Worm (Caenorhabditis elegans) whole organism, mixed stage, embryonic: ENCODE results near the gene B0222.5.

Experiments
- M03D4.4 ChIP-seq: sonication (generic microtip); optimal IDR thresholded peaks from 2 replicates; lab custom pipeline; 2017; ENCODE audit warnings: mild to moderate bottlenecking, missing genetic modification characterization, missing compliant biosample characterization
- bed-3 ChIP-seq: fragments of 200-800 bp; sonication (Bioruptor generic); optimal IDR thresholded peaks from 3 replicates; lab custom pipeline; 2018; ENCODE audit warnings: mild to moderate bottlenecking, missing genetic modification characterization, moderate library complexity, missing compliant biosample characterization
- blmp-1 ChIP-seq: fragments of 150-350 bp; optimal IDR thresholded peaks from 2 replicates; lab custom pipeline; 2014; ENCODE audit warnings: missing biosample characterization, missing genetic modification characterization
- ceh-39 ChIP-seq: fragments of 150-350 bp; optimal IDR thresholded peaks from 2 replicates; lab custom pipeline; 2014; ENCODE audit warnings: missing biosample characterization, missing genetic modification characterization
- ceh-43 ChIP-seq: fragments of 200-800 bp; sonication (Bioruptor generic); optimal IDR thresholded peaks from 2 replicates; lab custom pipeline; 2018; ENCODE audit warnings: mild to moderate bottlenecking, missing genetic modification characterization, moderate library complexity, missing compliant biosample characterization
- ceh-83 ChIP-seq: fragments of 200-800 bp; sonication (Bioruptor generic); optimal IDR thresholded peaks from 2 replicates; lab custom pipeline; 2018; ENCODE audit warnings: mild to moderate bottlenecking, missing genetic modification characterization, missing compliant biosample characterization
- ces-1 ChIP-seq: fragments of 150-350 bp; optimal IDR thresholded peaks from 2 replicates; lab custom pipeline; 2014; ENCODE audit warnings: missing biosample characterization, missing genetic modification reagents, missing genetic modification characterization
- cnd-1 ChIP-seq: fragments of 200-800 bp; sonication (Bioruptor generic); optimal IDR thresholded peaks from 2 replicates; lab custom pipeline; 2018; ENCODE audit warnings: mild to moderate bottlenecking, missing genetic modification characterization, missing compliant biosample characterization
- drap-1 ChIP-seq: fragments of 200-800 bp; sonication (Bioruptor generic); optimal IDR thresholded peaks from 3 replicates; lab custom pipeline; 2018; ENCODE audit warnings: mild to moderate bottlenecking, missing genetic modification characterization, missing compliant biosample characterization
- elt-1 ChIP-seq: sonication (generic microtip); optimal IDR thresholded peaks from 2 replicates; lab custom pipeline; 2017; ENCODE audit warnings: missing genetic modification characterization, mild to moderate bottlenecking, missing compliant biosample characterization, antibody characterized with exemption, moderate library complexity, borderline replicate concordance; ENCODE audit not compliant: insufficient read depth
- flh-1 ChIP-seq: fragments of 200-800 bp; sonication (Bioruptor generic); optimal IDR thresholded peaks from 2 replicates; lab custom pipeline; 2018; ENCODE audit warnings: mild to moderate bottlenecking, missing genetic modification characterization, moderate library complexity, missing compliant biosample characterization
- ham-2 ChIP-seq: fragments of 200-800 bp; sonication (Bioruptor generic); optimal IDR thresholded peaks from 2 replicates; lab custom pipeline; 2018; ENCODE audit warnings: mild to moderate bottlenecking, missing genetic modification characterization, missing compliant biosample characterization
- hlh-1 ChIP-seq: fragments of 150-350 bp; optimal IDR thresholded peaks from 2 replicates; lab custom pipeline; 2014; ENCODE audit warnings: missing biosample characterization, missing genetic modification reagents, missing genetic modification characterization
- lin-13 ChIP-seq: fragments of 150-350 bp; optimal IDR thresholded peaks from 2 replicates; lab custom pipeline; 2014; ENCODE audit warnings: missing biosample characterization, missing genetic modification characterization
- lin-32 ChIP-seq: fragments of 200-800 bp; sonication (Bioruptor generic); optimal IDR thresholded peaks from 2 replicates; lab custom pipeline; 2018; ENCODE audit warnings: mild to moderate bottlenecking, missing genetic modification characterization, missing compliant biosample characterization
- lsy-2 ChIP-seq: fragments of 150-350 bp; optimal IDR thresholded peaks from 2 replicates; lab custom pipeline; 2014; ENCODE audit warnings: missing biosample characterization, missing genetic modification characterization
- mab-5 ChIP-seq: fragments of 150-350 bp; optimal IDR thresholded peaks from 2 replicates; lab custom pipeline; 2014; ENCODE audit warnings: missing biosample characterization, missing genetic modification characterization
- mls-2 ChIP-seq: sonication (generic microtip); optimal IDR thresholded peaks from 2 replicates; lab custom pipeline; 2016; ENCODE audit warnings: mild to moderate bottlenecking, missing genetic modification characterization, moderate library complexity, missing compliant biosample characterization
- nhr-12 ChIP-seq: fragments of 150-350 bp; optimal IDR thresholded peaks from 2 replicates; lab custom pipeline; 2014; ENCODE audit warnings: missing biosample characterization, missing genetic modification characterization
- nhr-2 ChIP-seq: fragments of 150-350 bp; optimal IDR thresholded peaks from 2 replicates; lab custom pipeline; 2014; ENCODE audit warnings: missing biosample characterization, missing genetic modification characterization
- nhr-237 ChIP-seq: fragments of 150-350 bp; optimal IDR thresholded peaks from 2 replicates; lab custom pipeline; 2014; ENCODE audit warnings: missing biosample characterization, missing genetic modification characterization
- nhr-76 ChIP-seq: sonication (generic microtip); optimal IDR thresholded peaks from 2 replicates; lab custom pipeline; 2017; ENCODE audit warnings: missing biosample characterization, missing genetic modification characterization
- pha-4 ChIP-seq: fragments of 150-350 bp; optimal IDR thresholded peaks from 2 replicates; lab custom pipeline; 2018; ENCODE audit warnings: missing biosample characterization, missing genetic modification reagents, missing genetic modification characterization
- sem-2 ChIP-seq: fragments of 200-800 bp; sonication (Bioruptor generic); optimal IDR thresholded peaks from 2 replicates; lab custom pipeline; 2018; ENCODE audit warnings: mild to moderate bottlenecking, missing genetic modification characterization, missing compliant biosample characterization
- snpc-4 ChIP-seq: fragments of 150-350 bp; optimal IDR thresholded peaks from 2 replicates; lab custom pipeline; 2014; ENCODE audit warnings: missing biosample characterization, missing genetic modification characterization
- sptf-1 ChIP-seq: sonication (generic microtip); optimal IDR thresholded peaks from 2 replicates; lab custom pipeline; 2017; ENCODE audit warnings: mild to moderate bottlenecking, missing genetic modification characterization, moderate library complexity, missing compliant biosample characterization
- tbx-8 ChIP-seq: fragments of 200-800 bp; sonication (Bioruptor generic); optimal IDR thresholded peaks from 2 replicates; lab custom pipeline; 2018; ENCODE audit warnings: mild to moderate bottlenecking, missing genetic modification characterization, moderate library complexity, missing compliant biosample characterization
- unc-120 ChIP-seq: sonication (generic microtip); optimal IDR thresholded peaks from 2 replicates; lab custom pipeline; 2017; ENCODE audit warnings: missing genetic modification characterization, missing compliant biosample characterization; ENCODE audit not compliant: poor library complexity, severe bottlenecking
- unc-39 ChIP-seq: fragments of 150-350 bp; optimal IDR thresholded peaks from 2 replicates; lab custom pipeline; 2014; ENCODE audit warnings: missing biosample characterization, missing genetic modification characterization
- zip-8 ChIP-seq: fragments of 150-350 bp; optimal IDR thresholded peaks from 2 replicates; lab custom pipeline; 2014; ENCODE audit warnings: missing biosample characterization, missing genetic modification characterization
- ztf-11 ChIP-seq: fragments of 150-350 bp; optimal IDR thresholded peaks from 2 replicates; lab custom pipeline; 2014; ENCODE audit warnings: missing biosample characterization, missing genetic modification characterization

Gene B0222.5

DNA sequence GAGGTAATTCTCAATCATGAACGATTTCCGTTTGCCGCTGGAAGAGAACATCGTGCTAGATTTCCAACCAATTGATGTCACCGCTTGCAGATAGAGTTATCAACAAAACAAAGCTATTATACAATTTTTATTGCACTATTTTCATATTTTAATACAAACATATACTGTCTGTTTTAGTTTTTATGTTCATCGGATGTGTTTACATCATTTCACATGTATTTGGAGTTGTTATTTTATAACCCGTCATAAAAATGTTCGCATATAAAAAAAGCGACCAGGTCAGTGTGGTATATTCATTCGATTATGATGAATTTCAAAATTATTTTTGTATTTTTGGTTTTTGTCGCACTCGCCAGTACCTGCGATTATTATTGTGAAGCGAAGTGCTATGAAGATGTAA lies 31.5 kb downstream of the B0222.5 start, which contains the start of gene F21C10.11:
TSS of gene F21C10.11 (plus strand) at position 301 of the 400 bp plus-strand sequence.
- TF ChIP-seq nhr-76 (no peak), ztf-11 (tag; lab: Kevin White, UChicago) (no peak), sptf-1 (tag; lab: Kevin White, UChicago) (no peak), ceh-39 (no peak), M03D4.4 (tag; lab: Kevin White, UChicago) (no peak), mab-5 (no peak), blmp-1 (no peak), unc-39 (tag; lab: Kevin White, UChicago) (no peak), sem-2 (no peak), pha-4 (tag; lab: Kevin White, UChicago) (no peak), tbx-8 (no peak), ham-2 (GFP tag; lab: Kevin White, UChicago) (no peak), lsy-2 (tag; lab: Kevin White, UChicago) (no peak), mls-2 (tag; lab: Kevin White, UChicago) (no peak), ces-1 (GFP tag; lab: Kevin White, UChicago) (no peak), zip-8 (no peak)

DNA sequence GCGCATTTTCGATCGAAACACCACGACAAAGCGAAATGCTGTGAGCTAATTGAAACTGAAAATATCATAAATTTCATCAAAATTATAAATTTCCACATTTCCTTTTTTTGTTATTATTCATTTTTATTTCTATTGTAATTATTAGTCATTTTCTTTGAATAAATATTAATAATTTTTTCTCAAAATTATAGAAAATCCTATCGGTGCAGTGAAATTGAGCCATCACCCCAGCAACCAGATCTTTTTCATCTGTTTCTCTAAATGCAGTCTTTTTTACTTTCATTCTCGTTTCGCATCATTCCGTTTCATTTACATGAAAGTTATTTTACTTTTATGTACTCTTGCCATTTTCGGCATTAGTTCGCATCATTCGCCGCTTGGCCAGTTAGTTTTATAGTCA lies 32.7 kb downstream of the B0222.5 start, which contains the start of gene F21C10.13:
TSS of gene F21C10.13 (plus strand) at position 301 of the 400 bp plus-strand sequence.
- TF ChIP-seq M03D4.4 (tag; lab: Kevin White, UChicago) (no peak), nhr-2 (tag; lab: Kevin White, UChicago) (no peak), sem-2 (no peak), bed-3 (no peak), flh-1 (GFP tag; lab: Kevin White, UChicago) (no peak), sptf-1 (tag; lab: Kevin White, UChicago) (no peak), nhr-237 (tag; lab: Kevin White, UChicago) (no peak), nhr-12 (tag; lab: Kevin White, UChicago) (no peak), unc-39 (tag; lab: Kevin White, UChicago) (no peak)

DNA sequence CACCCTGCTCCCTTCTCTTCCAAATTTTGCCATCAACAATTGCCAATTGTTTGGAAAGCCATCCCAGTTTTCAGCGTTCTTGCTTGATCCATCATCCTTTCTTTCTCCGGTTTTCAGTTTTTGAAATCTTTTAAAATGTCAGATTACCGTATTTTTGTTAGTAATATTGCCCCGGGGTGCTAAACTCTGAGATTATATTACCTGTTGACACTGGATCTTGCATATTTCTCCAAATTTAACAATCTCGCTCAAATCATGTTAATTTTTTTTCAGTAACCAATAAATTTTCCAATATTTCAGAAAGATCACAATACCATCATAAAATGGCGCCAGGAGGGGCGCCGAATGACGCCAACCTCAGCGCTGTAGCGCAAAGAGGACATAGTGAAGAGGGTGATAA lies 42.2 kb downstream of the B0222.5 start, which contains the start of gene F21C10.7:
TSS of gene F21C10.7 (plus strand) at position 301 of the 400 bp plus-strand sequence.
- TF ChIP-seq mab-5 (no peak), elt-1 (tag; lab: Kevin White, UChicago) (no peak), blmp-1 (no peak), lin-32 (GFP tag; lab: Kevin White, UChicago) (no peak), ceh-39 (no peak), sptf-1 (tag; lab: Kevin White, UChicago) (no peak), lin-13 (tag; lab: Kevin White, UChicago) (no peak), flh-1 (GFP tag; lab: Kevin White, UChicago) (no peak), cnd-1 (tag; lab: Kevin White, UChicago) (no peak), ceh-43 (no peak), ces-1 (GFP tag; lab: Kevin White, UChicago) (no peak), M03D4.4 (tag; lab: Kevin White, UChicago) (no peak), hlh-1 (tag; lab: Kevin White, UChicago) (no peak), bed-3 (no peak), unc-120 (tag; lab: Kevin White, UChicago) (no peak), ceh-83 (GFP tag; lab: Kevin White, UChicago) (no peak), drap-1 (GFP tag; lab: Kevin White, UChicago) (no peak)

DNA sequence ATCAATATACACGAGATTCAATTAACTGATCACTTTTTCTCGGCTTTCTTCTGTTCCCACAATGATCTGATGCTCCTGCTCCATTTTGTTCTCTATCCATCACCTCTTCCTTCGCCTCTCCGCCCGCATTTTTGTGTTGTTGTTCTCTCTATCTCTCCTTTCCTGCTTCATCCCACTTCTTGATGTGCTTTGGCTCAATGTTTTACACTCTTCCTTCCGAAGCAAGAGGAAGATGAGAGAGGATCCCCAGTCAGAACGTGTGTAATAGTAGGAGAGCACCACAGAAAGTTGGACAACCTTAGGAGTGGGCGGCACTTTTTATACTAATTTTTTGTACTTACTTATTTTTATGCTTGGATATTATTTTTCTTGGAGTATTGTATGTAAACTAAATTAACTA lies 42.7 kb downstream of the B0222.5 start:
- TF ChIP-seq snpc-4 (tag; lab: Kevin White, UChicago) (no peak), lsy-2 (tag; lab: Kevin White, UChicago) (no peak), unc-120 (tag; lab: Kevin White, UChicago) (peak; percentile 97), hlh-1 (tag; lab: Kevin White, UChicago) (peak; percentile 43), ceh-39 (no peak)

DNA sequence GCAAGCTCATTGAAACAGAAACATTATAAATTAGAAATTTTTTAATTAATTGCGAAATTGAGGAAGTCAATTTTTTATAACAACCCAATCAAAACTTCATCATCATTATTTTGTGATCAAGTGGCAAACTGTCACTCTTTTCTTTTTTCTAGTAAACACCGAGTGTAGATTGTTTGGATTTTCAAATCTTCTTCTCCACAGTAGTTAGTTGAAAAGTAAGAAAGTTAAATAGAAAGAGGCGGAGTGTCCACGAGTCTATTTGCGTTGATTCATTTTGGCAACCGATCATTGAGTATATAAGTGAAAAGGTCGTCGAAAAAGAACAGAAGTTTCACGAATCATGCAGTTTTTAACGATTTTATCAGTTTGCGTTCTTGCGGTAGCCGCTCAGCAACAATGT lies 45.4 kb downstream of the B0222.5 start, which contains the start of gene pqn-31:
TSS of gene pqn-31 (plus strand) at position 301 of the 400 bp plus-strand sequence.
- TF ChIP-seq unc-120 (tag; lab: Kevin White, UChicago) (no peak), drap-1 (GFP tag; lab: Kevin White, UChicago) (no peak), ceh-83 (GFP tag; lab: Kevin White, UChicago) (no peak), lin-32 (GFP tag; lab: Kevin White, UChicago) (no peak), sptf-1 (tag; lab: Kevin White, UChicago) (no peak)
